Worm (Caenorhabditis elegans) whole organism, late embryonic: ENCODE measurements around the gene ZK418.5.
A peak's percentile ranks its signal among the peaks of the same experiment; 100 is the strongest.

Experiments
- F13H6.1 ChIP-seq: sonication (generic microtip); optimal IDR thresholded peaks from 2 replicates; lab custom pipeline; 2016; ENCODE audit warnings: missing genetic modification characterization, missing compliant biosample characterization
- ceh-14 ChIP-seq: sonication (generic microtip); optimal IDR thresholded peaks from 2 replicates; lab custom pipeline; 2016; ENCODE audit warnings: missing genotype, missing genetic modification characterization, missing compliant biosample characterization
- ets-4 ChIP-seq: sonication (generic microtip); optimal IDR thresholded peaks from 2 replicates; lab custom pipeline; 2016; ENCODE audit warnings: missing genetic modification characterization, missing compliant biosample characterization
- eyg-1 ChIP-seq: sonication (generic microtip); optimal IDR thresholded peaks from 2 replicates; lab custom pipeline; 2016; ENCODE audit warnings: missing genotype, missing genetic modification characterization, missing compliant biosample characterization
- pha-4 ChIP-seq: fragments of 150-350 bp; optimal IDR thresholded peaks from 2 replicates; lab custom pipeline; 2018; ENCODE audit warnings: missing biosample characterization, missing genetic modification reagents, missing genetic modification characterization
- sox-4 ChIP-seq: sonication (generic microtip); optimal IDR thresholded peaks from 2 replicates; lab custom pipeline; 2017; ENCODE audit warnings: mild to moderate bottlenecking, missing genetic modification characterization, inconsistent platforms, missing compliant biosample characterization

ce11 chrIII:7030044-7030804 is 43.4 kb downstream of the ZK418.5 start:
- peak; percentile 34 for TF ChIP-seq sox-4
- no peak for TF ChIP-seq ceh-14
- TF ChIP-seq ets-4 (tag; lab: Kevin White, UChicago): no peak
- no peak for TF ChIP-seq pha-4 (tag; lab: Kevin White, UChicago)
- no peak for TF ChIP-seq eyg-1 (tag; lab: Kevin White, UChicago)
- TF ChIP-seq F13H6.1 (tag; lab: Kevin White, UChicago): peak; percentile 10
